Worm (Caenorhabditis elegans): Measurements from ENCODE around the gene T19B10.5.

The T19B10.5 gene

DNA sequence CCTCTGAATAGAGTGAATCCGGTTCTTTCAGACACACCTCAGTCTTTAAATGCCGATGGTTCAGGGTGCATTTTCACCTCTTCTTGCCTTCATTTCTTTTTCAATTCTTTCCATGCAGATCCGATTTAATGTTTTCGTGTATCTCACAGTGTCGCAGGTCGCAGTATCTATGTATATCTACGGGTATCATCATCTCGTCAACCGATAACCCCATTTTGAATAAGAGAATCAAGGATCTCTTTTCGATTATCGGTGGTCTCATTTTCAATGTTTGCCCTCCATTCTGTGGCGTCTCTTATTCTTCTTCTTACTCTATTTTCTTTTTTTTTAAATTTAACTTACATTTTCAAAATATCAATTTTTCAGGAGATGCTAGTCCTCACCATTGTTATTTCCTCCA lies 13.5 kb upstream of the T19B10.5 start, which contains the start of gene T19B10.2:
TSS of gene T19B10.2 (plus strand) at position 367 of the 400 bp plus-strand sequence.
- TF ChIP-seq lin-13 (tag; optimal IDR thresholded peaks at IDR 0.05) = no peak
- TF ChIP-seq lsy-2 (tag; optimal IDR thresholded peaks at IDR 0.05) = no peak
- TF ChIP-seq sptf-1 (tag; optimal IDR thresholded peaks at IDR 0.05) = no peak
- TF ChIP-seq nhr-28 (tag; optimal IDR thresholded peaks at IDR 0.05) = no peak
- no peak for TF ChIP-seq nhr-76 (tag; optimal IDR thresholded peaks at IDR 0.05)
- no peak for TF ChIP-seq mep-1 (tag; optimal IDR thresholded peaks at IDR 0.05)
- TF ChIP-seq elt-1 (tag; optimal IDR thresholded peaks at IDR 0.05; ENCODE audit: borderline replicate concordance, insufficient read depth) = peak; percentile 83

DNA sequence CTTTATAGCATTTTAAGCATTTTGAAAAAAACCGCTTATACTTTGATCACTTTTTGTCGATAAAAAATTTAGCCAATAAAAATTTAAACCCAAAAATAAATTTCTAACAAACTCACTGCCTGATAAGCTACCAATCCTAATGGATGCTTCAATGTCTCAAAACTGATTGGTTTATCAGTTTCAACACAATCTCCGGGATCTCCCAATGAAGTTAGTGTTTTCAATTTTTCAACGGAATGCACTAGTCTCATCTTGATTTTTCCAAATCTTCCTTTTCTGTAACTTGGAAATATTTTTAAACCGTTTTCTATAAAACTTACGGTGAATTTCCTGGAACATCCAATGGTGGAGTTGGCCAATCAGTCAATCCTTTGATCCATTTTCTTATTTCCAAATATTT lies 10.8 kb upstream of the T19B10.5 start:
- TF ChIP-seq ztf-11 (tag; optimal IDR thresholded peaks at IDR 0.05) (no peak), zip-8 (tag; optimal IDR thresholded peaks at IDR 0.05) (no peak), ham-2 (GFP tag; optimal IDR thresholded peaks at IDR 0.05) (no peak), elt-1 (tag; optimal IDR thresholded peaks at IDR 0.05; ENCODE audit: borderline replicate concordance, insufficient read depth) (no peak), flh-1 (GFP tag; optimal IDR thresholded peaks at IDR 0.05) (no peak), unc-39 (tag; optimal IDR thresholded peaks at IDR 0.05) (no peak), sptf-1 (tag; optimal IDR thresholded peaks at IDR 0.05) (no peak), sem-2 (GFP tag; optimal IDR thresholded peaks at IDR 0.05) (no peak), nhr-2 (tag; optimal IDR thresholded peaks at IDR 0.05) (no peak), ceh-39 (tag; optimal IDR thresholded peaks at IDR 0.05) (no peak), nhr-237 (tag; optimal IDR thresholded peaks at IDR 0.05) (no peak), unc-120 (tag; optimal IDR thresholded peaks at IDR 0.05; ENCODE audit: poor library complexity, severe bottlenecking) (no peak), hlh-1 (tag; optimal IDR thresholded peaks at IDR 0.05) (no peak), mls-2 (tag; optimal IDR thresholded peaks at IDR 0.05) (no peak), mab-5 (tag; optimal IDR thresholded peaks at IDR 0.05) (no peak), M03D4.4 (tag; optimal IDR thresholded peaks at IDR 0.05) (no peak), lin-32 (GFP tag; optimal IDR thresholded peaks at IDR 0.05) (no peak)

DNA sequence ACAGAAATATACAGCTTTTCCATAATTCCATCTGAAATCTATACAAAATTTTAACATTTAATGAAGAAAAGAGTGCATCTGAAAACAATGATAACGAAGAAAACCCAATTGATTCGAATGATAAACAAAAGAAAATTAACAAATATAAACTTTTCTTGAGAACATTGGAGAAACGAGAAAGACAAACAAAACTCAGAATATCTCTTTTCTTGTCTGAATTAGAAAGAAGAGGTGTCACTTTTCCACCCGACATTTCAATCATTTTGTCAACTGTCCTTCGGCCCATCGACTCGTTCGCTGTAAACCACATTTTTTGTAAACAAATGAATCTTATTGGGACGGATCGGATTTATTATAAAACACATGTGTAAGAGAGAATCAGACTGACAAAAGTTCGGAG lies 8.5 kb upstream of the T19B10.5 start, which contains the start of gene bgal-1:
TSS of gene bgal-1 (minus strand) at position 38 of the 400 bp plus-strand sequence.
- TF ChIP-seq mab-5 (tag; optimal IDR thresholded peaks at IDR 0.05) (no peak), ztf-11 (tag; optimal IDR thresholded peaks at IDR 0.05) (no peak), hlh-1 (tag; optimal IDR thresholded peaks at IDR 0.05) (peak; percentile 68), mls-2 (tag; optimal IDR thresholded peaks at IDR 0.05) (no peak), ceh-43 (GFP tag; optimal IDR thresholded peaks at IDR 0.05) (no peak), unc-120 (tag; optimal IDR thresholded peaks at IDR 0.05; ENCODE audit: poor library complexity, severe bottlenecking) (no peak), ham-2 (GFP tag; optimal IDR thresholded peaks at IDR 0.05) (no peak), sptf-1 (tag; optimal IDR thresholded peaks at IDR 0.05) (no peak), tbx-8 (GFP tag; optimal IDR thresholded peaks at IDR 0.05) (no peak), unc-62 (GFP tag; optimal IDR thresholded peaks at IDR 0.05) (peak; percentile 84), elt-3 (tag; optimal IDR thresholded peaks at IDR 0.05) (no peak), blmp-1 (tag; optimal IDR thresholded peaks at IDR 0.05) (no peak), elt-1 (tag; optimal IDR thresholded peaks at IDR 0.05; ENCODE audit: borderline replicate concordance, insufficient read depth) (no peak), lsy-2 (tag; optimal IDR thresholded peaks at IDR 0.05) (no peak), cnd-1 (tag; optimal IDR thresholded peaks at IDR 0.05) (no peak), pha-4 (tag; optimal IDR thresholded peaks at IDR 0.05) (no peak), flh-1 (GFP tag; optimal IDR thresholded peaks at IDR 0.05) (no peak)

DNA sequence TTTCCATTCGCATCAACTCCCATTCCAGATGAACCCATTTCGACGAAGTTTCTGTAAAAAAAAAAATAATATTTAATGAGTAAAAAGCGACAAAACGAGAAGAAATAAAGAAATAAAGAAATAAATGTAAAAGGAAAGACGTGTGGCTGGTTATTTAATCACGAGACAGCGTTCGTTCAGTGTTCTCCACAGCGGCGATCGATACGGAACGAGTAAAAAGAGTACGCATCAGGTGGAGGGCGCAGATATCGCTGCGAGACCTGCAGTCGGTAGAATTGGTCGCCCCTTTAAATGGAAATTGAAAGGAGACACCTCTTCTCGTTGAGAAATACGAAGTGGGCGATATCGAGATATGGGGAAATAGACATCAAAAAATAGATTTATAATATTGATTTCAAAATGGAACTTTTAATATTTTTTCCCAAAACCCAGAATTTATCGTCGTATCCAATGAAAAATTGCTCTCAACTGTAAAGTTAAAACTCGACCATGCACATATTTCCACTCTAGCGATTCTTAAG lies 5.7 kb upstream of the T19B10.5 start, which contains the start of gene pqn-70:
TSS of gene pqn-70 (minus strand) at position 51 of the 521 bp plus-strand sequence.
- TF ChIP-seq blmp-1 (tag; optimal IDR thresholded peaks at IDR 0.05) (no peak), ztf-11 (tag; optimal IDR thresholded peaks at IDR 0.05) (no peak), elt-3 (tag; optimal IDR thresholded peaks at IDR 0.05) (peak; percentile 1), nhr-237 (tag; optimal IDR thresholded peaks at IDR 0.05) (peak; percentile 5), flh-1 (GFP tag; optimal IDR thresholded peaks at IDR 0.05) (no peak), unc-120 (tag; optimal IDR thresholded peaks at IDR 0.05; ENCODE audit: poor library complexity, severe bottlenecking) (peak; percentile 98), mab-5 (tag; optimal IDR thresholded peaks at IDR 0.05) (no peak), sem-2 (GFP tag; optimal IDR thresholded peaks at IDR 0.05) (no peak), nhr-76 (tag; optimal IDR thresholded peaks at IDR 0.05) (no peak), tbx-8 (GFP tag; optimal IDR thresholded peaks at IDR 0.05) (no peak), lin-13 (tag; optimal IDR thresholded peaks at IDR 0.05) (peak; percentile 66), elt-1 (tag; optimal IDR thresholded peaks at IDR 0.05; ENCODE audit: borderline replicate concordance, insufficient read depth) (no peak), ceh-43 (GFP tag; optimal IDR thresholded peaks at IDR 0.05) (no peak), nhr-28 (tag; optimal IDR thresholded peaks at IDR 0.05) (no peak), ces-1 (GFP tag; optimal IDR thresholded peaks at IDR 0.05) (peak; percentile 86), lsy-2 (tag; optimal IDR thresholded peaks at IDR 0.05) (peak; percentile 50), drap-1 (GFP tag; optimal IDR thresholded peaks at IDR 0.05) (peak; percentile 28), hlh-1 (tag; optimal IDR thresholded peaks at IDR 0.05) (no peak), unc-62 (GFP tag; optimal IDR thresholded peaks at IDR 0.05) (no peak), ceh-39 (tag; optimal IDR thresholded peaks at IDR 0.05) (peak; percentile 92), mls-2 (tag; optimal IDR thresholded peaks at IDR 0.05) (peak; percentile 25), ham-2 (GFP tag; optimal IDR thresholded peaks at IDR 0.05) (no peak), lin-32 (GFP tag; optimal IDR thresholded peaks at IDR 0.05) (no peak), mep-1 (tag; optimal IDR thresholded peaks at IDR 0.05) (peak; percentile 91), sptf-1 (tag; optimal IDR thresholded peaks at IDR 0.05) (no peak), cnd-1 (tag; optimal IDR thresholded peaks at IDR 0.05) (no peak), nhr-2 (tag; optimal IDR thresholded peaks at IDR 0.05) (peak; percentile 5), M03D4.4 (tag; optimal IDR thresholded peaks at IDR 0.05) (peak; percentile 26), unc-39 (tag; optimal IDR thresholded peaks at IDR 0.05) (no peak), bed-3 (GFP tag; optimal IDR thresholded peaks at IDR 0.05) (no peak), nhr-12 (tag; optimal IDR thresholded peaks at IDR 0.05) (peak; percentile 8), snpc-4 (tag; optimal IDR thresholded peaks at IDR 0.05) (no peak), pha-4 (tag; optimal IDR thresholded peaks at IDR 0.05) (peak; percentile 44), zip-8 (tag; optimal IDR thresholded peaks at IDR 0.05) (no peak), ceh-83 (GFP tag; optimal IDR thresholded peaks at IDR 0.05) (peak; percentile 62)
